Worm (Caenorhabditis elegans) whole organism, L2 larva: ENCODE results near the gene C52E2.3.
A peak's percentile ranks its signal among the peaks of the same experiment; 100 is the strongest.
"Not testable (repeated sequence)": the region's sequence is repeated elsewhere in the genome, so short reads cannot be mapped to it uniquely, and the experiment has no call there.

Experiments used
- F13H6.1 ChIP-seq: sonication (generic microtip); optimal IDR thresholded peaks from 2 replicates; lab custom pipeline; 2016; ENCODE audit warnings: missing genetic modification characterization, missing compliant biosample characterization
- R02D3.7 ChIP-seq: fragments of 150-350 bp; optimal IDR thresholded peaks from 2 replicates; lab custom pipeline; 2014; ENCODE audit warnings: missing biosample characterization, missing genetic modification characterization
- Y55F3AM.14 ChIP-seq: fragments of 200-800 bp; sonication (Bioruptor generic); optimal IDR thresholded peaks from 2 replicates; lab custom pipeline; 2018; ENCODE audit warnings: mild to moderate bottlenecking, missing genetic modification characterization, missing compliant biosample characterization
- ZK546.5 ChIP-seq: sonication (generic microtip); optimal IDR thresholded peaks from 2 replicates; lab custom pipeline; 2017; ENCODE audit warnings: missing biosample characterization, missing genetic modification characterization
- aly-2 ChIP-seq: fragments of 150-350 bp; optimal IDR thresholded peaks from 2 replicates; lab custom pipeline; 2014; ENCODE audit warnings: missing biosample characterization, missing genetic modification characterization
- ama-1 ChIP-seq: fragments of 150-350 bp; optimal IDR thresholded peaks from 2 replicates; lab custom pipeline; 2018; ENCODE audit warnings: inconsistent platforms
- blmp-1 ChIP-seq: sonication (generic microtip); optimal IDR thresholded peaks from 2 replicates; lab custom pipeline; 2017; ENCODE audit warnings: missing genetic modification characterization, mild to moderate bottlenecking, missing compliant biosample characterization, antibody characterized with exemption, moderate library complexity; ENCODE audit not compliant: insufficient read depth
- ceh-82 ChIP-seq: fragments of 150-350 bp; optimal IDR thresholded peaks from 2 replicates; lab custom pipeline; 2014; ENCODE audit warnings: missing biosample characterization, missing genetic modification characterization
- dmd-4 ChIP-seq: sonication (generic microtip); optimal IDR thresholded peaks from 2 replicates; lab custom pipeline; 2017; ENCODE audit warnings: missing biosample characterization, missing genetic modification characterization
- egl-27 ChIP-seq: sonication (generic microtip); optimal IDR thresholded peaks from 3 replicates; lab custom pipeline; 2017; ENCODE audit warnings: missing biosample characterization, missing genetic modification reagents, missing genetic modification characterization
- elt-1 ChIP-seq: fragments of 150-350 bp; optimal IDR thresholded peaks from 2 replicates; lab custom pipeline; 2014; ENCODE audit warnings: missing biosample characterization, missing genetic modification characterization
- elt-3 ChIP-seq: sonication (generic microtip); optimal IDR thresholded peaks from 2 replicates; lab custom pipeline; 2017; ENCODE audit warnings: missing biosample characterization, missing genetic modification characterization
- fos-1 ChIP-seq: fragments of 150-350 bp; optimal IDR thresholded peaks from 2 replicates; lab custom pipeline; 2014; ENCODE audit warnings: missing biosample characterization, missing genetic modification characterization
- lin-11 ChIP-seq: fragments of 150-350 bp; sonication (generic microtip); optimal IDR thresholded peaks from 2 replicates; lab custom pipeline; 2014; ENCODE audit warnings: missing biosample characterization, missing genetic modification characterization, inconsistent platforms, mixed read lengths
- lin-13 ChIP-seq: fragments of 150-350 bp; optimal IDR thresholded peaks from 2 replicates; lab custom pipeline; 2014; ENCODE audit warnings: missing biosample characterization, missing genetic modification reagents, missing genetic modification characterization
- lin-39 ChIP-seq: fragments of 150-350 bp; optimal IDR thresholded peaks from 2 replicates; lab custom pipeline; 2014; ENCODE audit warnings: missing biosample characterization, missing genetic modification reagents, missing genetic modification characterization
- mab-5 ChIP-seq: fragments of 150-350 bp; optimal IDR thresholded peaks from 2 replicates; lab custom pipeline; 2014; ENCODE audit warnings: missing biosample characterization, missing genetic modification characterization
- mdl-1 ChIP-seq, 2 experiments: fragments of 150-350 bp in 1 of 2; sonication (generic microtip) in 1 of 2; optimal IDR thresholded peaks; 2 replicates each; lab custom pipeline; 2017; ENCODE audit warnings: missing biosample characterization in 2 of 2, missing genetic modification characterization in 2 of 2
- nhr-10 ChIP-seq: sonication (generic microtip); optimal IDR thresholded peaks from 2 replicates; lab custom pipeline; 2017; ENCODE audit warnings: missing biosample characterization, missing genetic modification characterization
- nhr-11 ChIP-seq: fragments of 150-350 bp; optimal IDR thresholded peaks from 2 replicates; lab custom pipeline; 2014; ENCODE audit warnings: missing biosample characterization, missing genetic modification characterization
- nhr-12 ChIP-seq: fragments of 150-350 bp; optimal IDR thresholded peaks from 2 replicates; lab custom pipeline; 2014; ENCODE audit warnings: missing biosample characterization, missing genetic modification characterization
- nhr-23 ChIP-seq: fragments of 150-350 bp; optimal IDR thresholded peaks from 2 replicates; lab custom pipeline; 2014; ENCODE audit warnings: missing biosample characterization, missing genetic modification reagents, missing genetic modification characterization
- nhr-237 ChIP-seq: fragments of 150-350 bp; optimal IDR thresholded peaks from 2 replicates; lab custom pipeline; 2014; ENCODE audit warnings: missing biosample characterization, missing genetic modification characterization
- skn-1 ChIP-seq: sonication (generic microtip); optimal IDR thresholded peaks from 2 replicates; lab custom pipeline; 2017; ENCODE audit warnings: missing biosample characterization, missing genetic modification characterization
- sma-3 ChIP-seq: sonication (generic microtip); optimal IDR thresholded peaks from 2 replicates; lab custom pipeline; 2016; ENCODE audit warnings: missing genetic modification reagents, missing genetic modification characterization, missing compliant biosample characterization
- sma-9 ChIP-seq, 2 experiments: fragments of 150-350 bp in 1 of 2; sonication (generic microtip) in 1 of 2; optimal IDR thresholded peaks; 2 replicates each; lab custom pipeline; 2014 to 2016; ENCODE audit warnings: missing genetic modification characterization in 2 of 2, mild to moderate bottlenecking in 1 of 2, missing biosample characterization in 1 of 2, missing compliant biosample characterization in 1 of 2, missing genetic modification reagents in 1 of 2, moderate library complexity in 1 of 2
- unc-39 ChIP-seq: fragments of 150-350 bp; optimal IDR thresholded peaks from 2 replicates; lab custom pipeline; 2014; ENCODE audit warnings: missing biosample characterization, missing genetic modification characterization
- unc-55 ChIP-seq: fragments of 150-350 bp; sonication (generic microtip); optimal IDR thresholded peaks from 3 replicates; lab custom pipeline; 2014; ENCODE audit warnings: missing biosample characterization, missing genetic modification reagents, missing genetic modification characterization
- unc-62 ChIP-seq: fragments of 150-350 bp; optimal IDR thresholded peaks from 2 replicates; lab custom pipeline; 2014; ENCODE audit warnings: missing biosample characterization, missing genetic modification reagents, missing genetic modification characterization
- ztf-1 ChIP-seq: fragments of 200-800 bp; sonication (Bioruptor generic); conservative IDR thresholded peaks from 2 replicates; pipeline ENCODE4 v1.3.6; 2022; ENCODE audit warnings: missing genetic modification characterization, missing compliant biosample characterization

The C52E2.3 gene

DNA sequence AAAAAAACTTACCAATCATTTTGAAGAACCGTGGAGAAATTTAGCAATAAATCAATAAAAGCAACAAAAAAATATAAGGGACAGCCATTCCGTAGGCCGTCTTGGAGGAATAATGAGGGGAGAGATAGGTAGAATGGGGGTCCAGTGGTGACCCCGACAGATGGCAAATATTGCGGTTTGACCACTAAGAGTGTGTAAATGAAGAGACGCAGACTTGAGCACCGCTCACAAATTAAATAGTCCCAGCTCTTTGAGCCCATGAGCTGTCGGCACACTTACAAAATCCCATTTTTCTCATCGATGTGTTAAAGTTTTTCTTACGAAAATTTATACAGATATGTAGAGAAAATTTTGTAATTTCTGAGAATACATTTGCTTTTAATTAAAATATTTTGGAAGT lies 30.3 kb upstream of the C52E2.3 start, which contains the start of gene fbxa-3:
Gene fbxa-3, minus strand, starts transcription at position 101 of the 400 bp plus-strand sequence.
- no peak for TF ChIP-seq egl-27 (tag; lab: Kevin White, UChicago)
- TF ChIP-seq skn-1 (tag; lab: Kevin White, UChicago), result no peak
- no peak for TF ChIP-seq mab-5
- no peak for TF ChIP-seq unc-39 (tag; lab: Kevin White, UChicago)
- TF ChIP-seq lin-39 (tag; lab: Kevin White, UChicago), result no peak
- TF ChIP-seq ZK546.5 (tag; lab: Kevin White, UChicago), result no peak
- no peak for TF ChIP-seq nhr-10 (tag; lab: Kevin White, UChicago)
- no peak for TF ChIP-seq lin-13 (GFP tag; lab: Kevin White, UChicago)
- TF ChIP-seq elt-1 (tag; lab: Kevin White, UChicago), result no peak
- no peak for TF ChIP-seq unc-55 (GFP tag; lab: Kevin White, UChicago)
- TF ChIP-seq elt-3 (tag; lab: Kevin White, UChicago), result no peak
- no peak for TF ChIP-seq blmp-1 (tag; lab: Kevin White, UChicago)
- no peak for TF ChIP-seq aly-2 (tag; lab: Kevin White, UChicago)
- no peak for TF ChIP-seq F13H6.1 (tag; lab: Kevin White, UChicago)
- no peak for TF ChIP-seq nhr-11 (tag; lab: Kevin White, UChicago)
- no peak for TF ChIP-seq ceh-82 (tag; lab: Kevin White, UChicago)
- TF ChIP-seq lin-11, result no peak
- no peak for TF ChIP-seq fos-1 (tag; lab: Kevin White, UChicago)
- no peak for TF ChIP-seq ztf-1 (GFP tag; lab: Robert Waterston, UW)
- no peak for TF ChIP-seq nhr-237

DNA sequence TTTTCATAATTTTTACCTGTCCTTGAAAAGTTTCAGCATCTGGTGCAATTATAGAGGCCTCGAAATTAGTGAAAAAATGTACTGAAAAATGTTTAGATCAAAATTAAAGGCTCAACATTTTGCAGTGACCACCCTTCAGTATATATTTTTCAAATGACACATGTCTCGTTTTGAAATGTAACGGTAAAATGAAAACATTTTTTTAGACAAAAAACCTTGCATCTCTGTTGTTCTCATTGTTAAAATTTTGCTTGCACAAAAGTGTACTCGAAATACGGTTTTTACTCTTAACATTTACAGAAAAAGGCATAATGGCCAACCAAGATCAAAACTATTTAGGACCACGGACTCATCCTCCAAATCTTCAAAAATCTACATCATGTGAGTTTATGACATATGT lies 26.7 kb upstream of the C52E2.3 start, which contains the start of gene math-41:
Gene math-41, plus strand, starts transcription at position 301 of the 400 bp plus-strand sequence.
- TF ChIP-seq nhr-23 (tag; lab: Kevin White, UChicago); sma-3 (GFP tag; lab: Kevin White, UChicago); elt-3 (tag; lab: Kevin White, UChicago): not testable (repeated sequence)

DNA sequence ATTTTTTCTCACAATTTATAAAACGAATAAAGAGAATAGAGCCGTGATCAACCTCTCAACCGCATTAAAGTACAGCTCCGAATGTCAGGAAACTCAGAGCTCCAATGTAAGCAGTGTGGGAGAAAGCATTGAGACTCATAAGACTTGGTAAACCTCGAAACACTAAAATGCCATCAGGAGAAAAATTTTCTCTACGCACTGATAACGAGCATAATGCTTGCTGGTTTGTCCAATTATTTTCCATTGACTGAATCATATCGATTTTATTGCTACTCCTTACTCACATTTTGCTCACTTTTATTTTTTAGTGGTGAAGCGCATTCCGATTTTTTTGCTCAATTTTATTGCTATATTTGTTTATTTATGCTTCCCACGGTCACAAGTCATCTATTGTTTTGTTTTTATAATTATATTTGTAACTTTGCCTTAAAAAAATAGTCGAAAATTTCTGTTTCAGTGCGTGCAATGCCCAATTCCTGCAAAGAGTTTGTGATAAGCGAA lies 20.8 kb upstream of the C52E2.3 start, which contains the start of gene math-40:
Gene math-40, plus strand, starts transcription at position 451 of the 501 bp plus-strand sequence.
- no peak for TF ChIP-seq sma-9 (GFP tag; optimal IDR thresholded peaks at IDR 0.05; lab: Kevin White, UChicago)
- no peak for TF ChIP-seq sma-9 (tag; optimal IDR thresholded peaks at IDR 0.05; lab: Kevin White, UChicago)
- peak; percentile 80 for TF ChIP-seq fos-1 (tag; lab: Kevin White, UChicago)
- TF ChIP-seq, all 48 proteins: peak for 1

DNA sequence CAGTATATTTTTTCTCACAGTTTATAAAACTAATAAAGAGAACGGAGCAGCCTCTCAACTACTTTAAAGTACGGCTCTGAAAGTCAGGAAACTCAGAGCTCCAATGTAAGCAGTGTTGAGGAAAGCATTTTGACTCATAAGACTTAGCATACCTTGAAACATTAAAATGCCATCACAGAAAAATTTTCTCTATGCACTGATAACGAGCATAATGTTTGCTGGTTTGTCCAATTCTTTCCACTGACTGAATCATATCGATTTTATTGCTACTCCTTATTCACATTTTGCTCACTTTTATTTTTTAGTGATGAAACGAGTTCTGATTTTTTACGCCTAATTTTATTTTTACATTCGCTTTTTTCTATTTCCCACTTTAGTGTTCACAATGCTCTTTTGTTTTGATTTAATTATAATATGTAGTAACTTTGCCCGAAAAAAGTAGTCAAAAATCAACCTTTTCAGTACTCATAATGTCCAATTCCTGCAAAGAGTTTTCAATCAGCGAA lies 19.1 kb upstream of the C52E2.3 start, which contains the start of gene math-39:
Gene math-39, plus strand, starts transcription at position 456 of the 506 bp plus-strand sequence.
- no peak for TF ChIP-seq aly-2 (tag; lab: Kevin White, UChicago)
- peak; percentile 73 for TF ChIP-seq fos-1 (tag; lab: Kevin White, UChicago)

DNA sequence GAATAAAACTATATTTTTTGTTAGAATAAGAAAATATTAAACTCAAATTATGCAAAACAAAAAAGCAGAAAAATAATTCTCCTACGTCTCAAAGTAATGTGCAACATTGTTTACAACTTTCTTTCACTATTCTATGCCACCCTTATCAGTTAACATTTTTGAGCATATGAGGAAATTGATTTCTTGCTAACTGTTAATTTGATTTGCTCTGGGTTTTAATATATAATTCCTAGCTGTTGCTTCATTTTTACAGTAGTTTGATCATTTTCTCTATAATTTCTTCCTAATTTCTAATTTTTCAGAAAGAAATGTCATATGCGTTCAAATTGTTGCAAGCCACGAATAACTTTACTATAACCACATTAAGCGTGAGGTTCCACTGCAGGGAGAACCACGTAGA lies 14.8 kb upstream of the C52E2.3 start, which contains the start of gene T08E11.1:
Gene T08E11.1, plus strand, starts transcription at position 301 of the 400 bp plus-strand sequence.
- no peak for TF ChIP-seq unc-62 (GFP tag; lab: Kevin White, UChicago)
- TF ChIP-seq mdl-1 (tag; optimal IDR thresholded peaks at IDR 0.05; lab: Kevin White, UChicago), result no peak
- no peak for TF ChIP-seq fos-1 (tag; lab: Kevin White, UChicago)
- no peak for TF ChIP-seq R02D3.7 (tag; lab: Kevin White, UChicago)
- TF ChIP-seq aly-2 (tag; lab: Kevin White, UChicago), result no peak
- no peak for TF ChIP-seq lin-11
- no peak for TF ChIP-seq dmd-4 (tag; lab: Kevin White, UChicago)
- no peak for TF ChIP-seq elt-3 (tag; lab: Kevin White, UChicago)
- no peak for TF ChIP-seq nhr-12 (tag; lab: Kevin White, UChicago)
- no peak for TF ChIP-seq ZK546.5 (tag; lab: Kevin White, UChicago)
- TF ChIP-seq ama-1 (lab: Kevin White, UChicago), result no peak
- TF ChIP-seq Y55F3AM.14 (GFP tag; lab: Kevin White, UChicago), result no peak
